Fruit fly (Drosophila melanogaster) Kc167 (cell line): Measurements from ENCODE around the gene Sfp26Ac.

Source experiments
- Myc ChIP-seq: fragments of >200 bp; optimal IDR thresholded peaks from 2 replicates; lab custom pipeline; 2017; ENCODE audit warnings: missing external identifiers
- Sin3A ChIP-seq: fragments of >200 bp; optimal IDR thresholded peaks from 2 replicates; lab custom pipeline; 2018; ENCODE audit warnings: missing external identifiers
- h ChIP-seq: fragments of >200 bp; optimal IDR thresholded peaks from 3 replicates; lab custom pipeline; 2018; ENCODE audit warnings: missing external identifiers
- insv ChIP-seq: fragments of >200 bp; optimal IDR thresholded peaks from 3 replicates; lab custom pipeline; 2018; ENCODE audit warnings: missing external identifiers

- TF ChIP-seq Myc (lab: Kevin White, UChicago) (no peak), Sin3A (lab: Kevin White, UChicago) (no peak), insv (lab: Kevin White, UChicago) (no peak), h (lab: Kevin White, UChicago) (no peak)
Measured at dm6 chr2L:5925637-5926036, 41.1 kb upstream of the Sfp26Ac start, which contains the start of gene dsf.
